Worm (Caenorhabditis elegans): ENCODE measurements around the gene F40F12.3.

The F40F12.3 gene

DNA sequence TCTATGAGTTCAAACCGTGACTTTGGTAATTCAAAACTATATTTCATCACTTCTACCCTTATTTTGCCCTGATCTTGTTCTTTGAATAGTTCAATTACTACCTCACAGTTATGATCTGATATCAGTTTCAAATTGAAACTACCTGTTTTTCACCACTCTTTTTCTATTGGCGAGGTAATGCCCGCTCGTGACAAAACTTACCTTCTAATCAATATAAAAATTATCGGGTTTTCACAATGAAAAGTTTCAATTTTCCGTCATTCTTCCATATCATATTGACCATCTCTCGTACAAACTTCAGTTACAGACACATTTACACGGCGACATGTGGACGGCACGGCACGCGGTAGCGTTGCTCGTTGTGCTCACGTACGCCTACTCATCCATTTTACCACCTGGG lies 11.4 kb upstream of the F40F12.3 start, which contains the start of gene dec-7:
Gene dec-7, plus strand, starts transcription at position 308 of the 400 bp plus-strand sequence.
- no peak for TF ChIP-seq zim-3 (tag; optimal IDR thresholded peaks at IDR 0.05)
- no peak for TF ChIP-seq F49E8.2 (tag; optimal IDR thresholded peaks at IDR 0.05; ENCODE audit: insufficient read depth)
- no peak for TF ChIP-seq ztf-25 (GFP tag; IDR thresholded peaks at IDR 0.05)
- TF ChIP-seq F57A8.1 (GFP tag; optimal IDR thresholded peaks at IDR 0.05), result no peak
- TF ChIP-seq atf-7 (tag; optimal IDR thresholded peaks at IDR 0.05), result no peak
- no peak for TF ChIP-seq K11D2.4 (GFP tag; IDR thresholded peaks at IDR 0.05)
- TF ChIP-seq nhr-80 (tag; optimal IDR thresholded peaks at IDR 0.05), result peak; percentile 64
- no peak for TF ChIP-seq Y95B8A.8 (GFP tag; IDR thresholded peaks at IDR 0.05)
- no peak for TF ChIP-seq ama-1 (optimal IDR thresholded peaks at IDR 0.05)
- TF ChIP-seq ama-1 (GFP tag; optimal IDR thresholded peaks at IDR 0.05), result no peak
- TF ChIP-seq lag-1 (GFP tag; IDR thresholded peaks at IDR 0.05), result no peak
- no peak for TF ChIP-seq nhr-179 (tag; optimal IDR thresholded peaks at IDR 0.05)
- no peak for TF ChIP-seq ztf-18 (tag; optimal IDR thresholded peaks at IDR 0.05)
- no peak for TF ChIP-seq cebp-1 (GFP tag; IDR thresholded peaks at IDR 0.05)
- peak; percentile 45 for TF ChIP-seq cebp-1 (tag; optimal IDR thresholded peaks at IDR 0.05)
- TF ChIP-seq T07F8.4 (tag; optimal IDR thresholded peaks at IDR 0.05), result no peak
- no peak for TF ChIP-seq mes-4 (tag; optimal IDR thresholded peaks at IDR 0.05)

DNA sequence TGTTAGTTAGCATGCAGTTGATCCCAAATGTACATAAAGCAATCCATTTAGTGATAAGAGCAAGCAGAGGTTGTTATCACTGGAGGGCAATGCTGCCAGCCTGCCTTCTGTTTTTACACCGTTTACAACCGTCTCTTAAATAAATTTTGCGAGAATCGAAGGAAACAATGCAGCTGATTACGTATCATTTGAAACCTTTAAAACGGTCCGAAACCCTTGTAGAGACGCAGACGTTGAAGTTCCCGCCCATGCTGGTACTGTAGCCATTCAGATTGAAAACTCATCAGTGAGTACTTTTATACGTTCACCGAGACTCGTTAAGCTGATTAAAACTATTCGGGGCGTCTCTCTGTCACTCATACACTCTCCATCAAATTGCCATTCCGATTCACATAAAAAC lies 9.7 kb upstream of the F40F12.3 start:
- no peak for TF ChIP-seq ztf-3 (GFP tag; optimal IDR thresholded peaks at IDR 0.05)
- TF ChIP-seq ztf-25 (GFP tag; IDR thresholded peaks at IDR 0.05), result no peak
- TF ChIP-seq K11D2.4 (GFP tag; IDR thresholded peaks at IDR 0.05), result no peak
- no peak for TF ChIP-seq mes-4 (tag; optimal IDR thresholded peaks at IDR 0.05)
- TF ChIP-seq pha-4 (tag; optimal IDR thresholded peaks at IDR 0.05), result no peak
- TF ChIP-seq nhr-80 (tag; optimal IDR thresholded peaks at IDR 0.05), result peak; percentile 91
- TF ChIP-seq ztf-22 (GFP tag; optimal IDR thresholded peaks at IDR 0.05), result no peak
- TF ChIP-seq mxl-1 (tag; optimal IDR thresholded peaks at IDR 0.05), result no peak
- TF ChIP-seq gei-17 (GFP tag; optimal IDR thresholded peaks at IDR 0.05), result no peak
- peak; percentile 1 to 5 for TF ChIP-seq let-607 (tag; optimal IDR thresholded peaks at IDR 0.05)
- TF ChIP-seq cebp-1 (GFP tag; IDR thresholded peaks at IDR 0.05), result no peak
- TF ChIP-seq cebp-1 (tag; optimal IDR thresholded peaks at IDR 0.05), result peak; percentile 20
- no peak for TF ChIP-seq ccch-3 (GFP tag; optimal IDR thresholded peaks at IDR 0.05)

DNA sequence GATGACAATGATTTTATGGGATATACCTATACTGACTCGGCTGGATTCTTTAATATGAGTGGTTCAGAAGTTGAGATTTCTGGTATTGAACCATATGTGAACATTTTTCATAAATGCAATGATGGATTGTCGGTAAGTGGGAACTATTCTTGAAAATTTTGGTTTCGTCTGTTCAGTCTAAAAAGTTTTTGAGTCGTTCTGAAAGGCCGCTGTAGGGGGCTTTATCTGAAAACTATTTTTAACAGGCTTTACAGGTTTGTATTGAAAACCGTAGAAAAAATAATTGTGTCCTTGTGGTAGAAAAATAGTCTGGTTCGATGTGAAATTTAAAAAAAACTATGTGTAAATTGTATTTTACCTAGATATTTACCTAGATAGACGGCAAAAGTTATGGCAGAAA lies 8.9 kb upstream of the F40F12.3 start:
- TF ChIP-seq ceh-27 (GFP tag; optimal IDR thresholded peaks at IDR 0.05), result no peak
- no peak for TF ChIP-seq mxl-1 (tag; optimal IDR thresholded peaks at IDR 0.05)
- no peak for TF ChIP-seq F23B12.7 (tag; optimal IDR thresholded peaks at IDR 0.05; ENCODE audit: insufficient read depth)
- no peak for TF ChIP-seq lir-1 (GFP tag; conservative IDR thresholded peaks at IDR 0.05)
- TF ChIP-seq ama-1 (optimal IDR thresholded peaks at IDR 0.05), result no peak
- TF ChIP-seq ama-1 (GFP tag; optimal IDR thresholded peaks at IDR 0.05), result no peak
- TF ChIP-seq nhr-27 (tag; optimal IDR thresholded peaks at IDR 0.05), result no peak
- TF ChIP-seq unc-62 (GFP tag; optimal IDR thresholded peaks at IDR 0.05), result no peak
- TF ChIP-seq hmg-1.2 (GFP tag; IDR thresholded peaks at IDR 0.05), result no peak
- TF ChIP-seq nfya-1 (tag; optimal IDR thresholded peaks at IDR 0.05; ENCODE audit: borderline replicate concordance, insufficient read depth), result no peak
- no peak for TF ChIP-seq nhr-120 (GFP tag; IDR thresholded peaks at IDR 0.05)

DNA sequence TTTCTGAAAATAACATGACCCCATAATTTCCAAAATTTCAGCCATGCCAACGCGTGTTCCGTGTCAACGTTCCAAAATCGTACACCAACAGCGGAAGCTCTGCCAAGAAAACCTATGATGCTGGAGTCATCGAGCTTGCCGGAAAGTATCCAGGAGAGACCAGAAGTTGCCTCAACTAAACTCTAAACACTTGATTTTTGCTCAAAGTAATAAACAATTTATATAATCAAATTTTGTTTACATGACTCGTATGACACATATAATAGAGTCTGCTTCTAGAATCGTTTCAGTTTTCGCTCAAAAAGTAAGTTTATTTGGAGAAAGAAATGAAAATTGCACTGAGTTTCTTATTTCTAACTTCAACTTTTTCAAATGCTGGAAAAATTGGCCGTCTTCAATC lies 8.1 kb upstream of the F40F12.3 start, which contains the start of gene ttr-1:
Gene ttr-1, plus strand, starts transcription at position 301 of the 400 bp plus-strand sequence.
- peak; percentile 48 for TF ChIP-seq ama-1 (optimal IDR thresholded peaks at IDR 0.05)
- TF ChIP-seq ama-1 (GFP tag; optimal IDR thresholded peaks at IDR 0.05), result no peak
- TF ChIP-seq die-1 (tag; optimal IDR thresholded peaks at IDR 0.05), result no peak

Measured in whole organism, young adult.